Worm (Caenorhabditis elegans) whole organism, L4/young adult: ENCODE data around the gene C39B10.4.

Experiments used
- W03F9.2 ChIP-seq: fragments of 150-350 bp; optimal IDR thresholded peaks from 2 replicates; lab custom pipeline; 2014; ENCODE audit warnings: missing biosample characterization, missing genetic modification characterization
- dao-5 ChIP-seq: sonication (generic microtip); optimal IDR thresholded peaks from 2 replicates; lab custom pipeline; 2016; ENCODE audit warnings: missing genotype, missing genetic modification characterization, moderate library complexity, missing compliant biosample characterization
- him-1 ChIP-seq: sonication (generic microtip); optimal IDR thresholded peaks from 2 replicates; lab custom pipeline; 2016; ENCODE audit warnings: missing genotype, missing genetic modification reagents, missing genetic modification characterization, missing compliant biosample characterization

C39B10.4 gene

ce11 chrX:10444705-10445104 lies at the start of gene C39B10.4:
TSS of gene C39B10.4 (plus strand) at chrX:10445005.
- TF ChIP-seq W03F9.2 (tag; lab: Kevin White, UChicago) (no peak), dao-5 (tag; lab: Kevin White, UChicago) (no peak), him-1 (tag; lab: Kevin White, UChicago) (no peak)

- TF ChIP-seq him-1 (tag; lab: Kevin White, UChicago) (no peak), W03F9.2 (tag; lab: Kevin White, UChicago) (no peak), dao-5 (tag; lab: Kevin White, UChicago) (no peak)
Observed at ce11 chrX:10395177-10395576, 49.6 kb upstream of the C39B10.4 start.

ce11 chrX:10395668-10396067 lies 49.1 kb upstream of the C39B10.4 start:
- TF ChIP-seq dao-5 (tag; lab: Kevin White, UChicago) (no peak), W03F9.2 (tag; lab: Kevin White, UChicago) (no peak), him-1 (tag; lab: Kevin White, UChicago) (no peak)

- no peak for TF ChIP-seq dao-5 (tag; lab: Kevin White, UChicago)
- TF ChIP-seq him-1 (tag; lab: Kevin White, UChicago) = no peak
- TF ChIP-seq W03F9.2 (tag; lab: Kevin White, UChicago) = no peak
Observed at ce11 chrX:10396509-10397292, 48.1 kb upstream of the C39B10.4 start, which contains the start of gene pkn-1. TSS of gene pkn-1 (plus strand) at chrX:10397242.

- TF ChIP-seq dao-5 (tag; lab: Kevin White, UChicago) = no peak
- TF ChIP-seq him-1 (tag; lab: Kevin White, UChicago) = no peak
- no peak for TF ChIP-seq W03F9.2 (tag; lab: Kevin White, UChicago)
Observed at ce11 chrX:10401118-10401517, 43.7 kb upstream of the C39B10.4 start.

ce11 chrX:10404051-10404450 lies 40.8 kb upstream of the C39B10.4 start:
- TF ChIP-seq W03F9.2 (tag; lab: Kevin White, UChicago) = no peak
- TF ChIP-seq dao-5 (tag; lab: Kevin White, UChicago) = no peak
- TF ChIP-seq him-1 (tag; lab: Kevin White, UChicago) = no peak

- TF ChIP-seq him-1 (tag; lab: Kevin White, UChicago) = no peak
- no peak for TF ChIP-seq W03F9.2 (tag; lab: Kevin White, UChicago)
- no peak for TF ChIP-seq dao-5 (tag; lab: Kevin White, UChicago)
Observed at ce11 chrX:10406203-10406602, 38.6 kb upstream of the C39B10.4 start, which contains the start of gene gur-3. TSS of gene gur-3 (minus strand) at chrX:10406303.

- TF ChIP-seq dao-5 (tag; lab: Kevin White, UChicago) (no peak), W03F9.2 (tag; lab: Kevin White, UChicago) (no peak), him-1 (tag; lab: Kevin White, UChicago) (no peak)
Observed at ce11 chrX:10406850-10407249, 38.0 kb upstream of the C39B10.4 start, which contains the start of gene ZC504.1. TSS of gene ZC504.1 (plus strand) at chrX:10407150.

ce11 chrX:10410539-10410938 lies 34.3 kb upstream of the C39B10.4 start:
- no peak for TF ChIP-seq dao-5 (tag; lab: Kevin White, UChicago)
- no peak for TF ChIP-seq him-1 (tag; lab: Kevin White, UChicago)
- TF ChIP-seq W03F9.2 (tag; lab: Kevin White, UChicago) = no peak

ce11 chrX:10412425-10412824 lies 32.4 kb upstream of the C39B10.4 start, which contains the start of gene acr-8:
TSS of gene acr-8 (plus strand) at chrX:10412725.
- TF ChIP-seq dao-5 (tag; lab: Kevin White, UChicago) (no peak), W03F9.2 (tag; lab: Kevin White, UChicago) (no peak), him-1 (tag; lab: Kevin White, UChicago) (no peak)

- TF ChIP-seq him-1 (tag; lab: Kevin White, UChicago) (no peak), dao-5 (tag; lab: Kevin White, UChicago) (no peak)
Observed at ce11 chrX:10419743-10420142, 25.1 kb upstream of the C39B10.4 start, which contains the start of gene cdk-11.2. TSS of gene cdk-11.2 (minus strand) at chrX:10419765.

- TF ChIP-seq dao-5 (tag; lab: Kevin White, UChicago) = no peak
- no peak for TF ChIP-seq W03F9.2 (tag; lab: Kevin White, UChicago)
- TF ChIP-seq him-1 (tag; lab: Kevin White, UChicago) = no peak
Observed at ce11 chrX:10422714-10423113, 22.1 kb upstream of the C39B10.4 start.

ce11 chrX:10424744-10425143 lies 20.1 kb upstream of the C39B10.4 start:
- TF ChIP-seq dao-5 (tag; lab: Kevin White, UChicago) = no peak
- TF ChIP-seq him-1 (tag; lab: Kevin White, UChicago) = no peak
- no peak for TF ChIP-seq W03F9.2 (tag; lab: Kevin White, UChicago)

ce11 chrX:10428109-10428508 lies 16.7 kb upstream of the C39B10.4 start:
- TF ChIP-seq W03F9.2 (tag; lab: Kevin White, UChicago) (no peak), dao-5 (tag; lab: Kevin White, UChicago) (no peak), him-1 (tag; lab: Kevin White, UChicago) (no peak)
